Fruit fly (Drosophila melanogaster) whole organism, pupa: ENCODE results near the gene CG31115.

Source experiments
- CG12605 ChIP-seq: fragments of 200-800 bp; sonication (Bioruptor generic); IDR thresholded peaks from 2 replicates; pipeline ENCODE4 v1.3.6; 2022; ENCODE audit warnings: missing biosample characterization, missing genetic modification characterization
- CG13204 ChIP-seq: fragments of 200-800 bp; sonication (Bioruptor generic); optimal IDR thresholded peaks from 2 replicates; lab custom pipeline; 2018; ENCODE audit warnings: missing biosample characterization, mild to moderate bottlenecking, missing genetic modification characterization, moderate library complexity
- CG15710 ChIP-seq: fragments of 200-800 bp; sonication (Bioruptor generic); optimal IDR thresholded peaks from 2 replicates; lab custom pipeline; 2018; ENCODE audit warnings: missing biosample characterization, mild to moderate bottlenecking, missing genetic modification characterization, moderate library complexity
- CG17806 ChIP-seq: fragments of 200-800 bp; sonication (Bioruptor generic); optimal IDR thresholded peaks from 2 replicates; lab custom pipeline; 2018; ENCODE audit warnings: missing biosample characterization, mild to moderate bottlenecking, missing genetic modification characterization, moderate library complexity
- CG32121 ChIP-seq: fragments of 200-800 bp; sonication (Bioruptor generic); IDR thresholded peaks from 2 replicates; pipeline ENCODE4 v1.3.6; 2022; ENCODE audit warnings: missing biosample characterization, missing genetic modification characterization
- CG4496 ChIP-seq: fragments of 200-800 bp; sonication (Bioruptor generic); IDR thresholded peaks from 3 replicates; pipeline ENCODE4 v1.3.6; 2022; ENCODE audit warnings: missing biosample characterization, missing genetic modification characterization
- CG9948 ChIP-seq: fragments of 200-800 bp; sonication (Bioruptor generic); optimal IDR thresholded peaks from 2 replicates; lab custom pipeline; 2018; ENCODE audit warnings: missing biosample characterization, mild to moderate bottlenecking, missing genetic modification characterization, moderate library complexity
- EcR ChIP-seq: fragments of 200-800 bp; sonication (Bioruptor generic); optimal IDR thresholded peaks from 3 replicates; lab custom pipeline; 2019; ENCODE audit warnings: missing biosample characterization, missing genetic modification characterization, mild to moderate bottlenecking, moderate library complexity, missing genetic modification reagents
- Pif1A ChIP-seq: fragments of 200-800 bp; sonication (Bioruptor generic); optimal IDR thresholded peaks from 3 replicates; lab custom pipeline; 2016; ENCODE audit warnings: missing biosample characterization, missing genetic modification characterization
- Pif1B ChIP-seq: fragments of 200-800 bp; sonication (Bioruptor generic); optimal IDR thresholded peaks from 3 replicates; lab custom pipeline; 2016; ENCODE audit warnings: missing biosample characterization, missing genetic modification characterization
- rn ChIP-seq: fragments of 200-800 bp; sonication (Bioruptor generic); IDR thresholded peaks from 2 replicates; pipeline ENCODE4 v1.3.6; 2022; ENCODE audit warnings: missing biosample characterization, missing genetic modification characterization

DNA sequence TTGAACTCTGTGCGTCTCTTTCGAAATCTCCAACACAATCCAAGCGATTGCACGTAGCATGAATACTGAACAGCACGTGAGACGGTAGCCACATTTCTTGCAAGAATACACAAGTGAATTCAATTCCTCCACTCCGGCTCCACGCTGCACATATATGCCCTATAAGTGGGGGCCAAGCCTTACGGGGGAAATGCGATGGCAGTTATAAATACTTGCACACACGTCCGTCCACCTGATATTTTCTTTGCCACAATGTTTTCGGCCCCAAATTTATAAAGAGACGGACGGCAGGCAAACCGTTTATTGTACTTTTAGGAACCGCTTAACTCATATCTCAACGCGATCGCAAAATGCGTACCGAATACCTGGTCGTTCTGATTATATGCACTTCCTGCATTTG lies 9.3 kb downstream of the CG31115 start, which contains the start of gene CG11786:
- TF ChIP-seq rn (GFP tag; lab: Robert Waterston, UW): no peak
- no peak for TF ChIP-seq Pif1A (GFP tag; lab: Kevin White, UChicago)
- TF ChIP-seq CG32121 (GFP tag; lab: Robert Waterston, UW): no peak
- TF ChIP-seq CG9948: no peak
- TF ChIP-seq CG4496 (GFP tag; lab: Robert Waterston, UW): no peak
- TF ChIP-seq CG17806 (tag; lab: Kevin White, UChicago): no peak
- TF ChIP-seq CG13204: no peak
- no peak for TF ChIP-seq EcR (GFP tag; lab: Kevin White, UChicago)
- TF ChIP-seq CG12605: no peak
- no peak for TF ChIP-seq CG15710
- no peak for TF ChIP-seq Pif1B
